Fruit fly (Drosophila melanogaster) whole organism, prepupa: ENCODE measurements around the gene CG14434.
A peak's percentile ranks its signal among the peaks of the same experiment; 100 is the strongest.

Source experiments
- Blimp-1 ChIP-seq: fragments of 200-800 bp; sonication (Bioruptor generic); optimal IDR thresholded peaks from 3 replicates; lab custom pipeline; 2017; ENCODE audit warnings: missing biosample characterization, missing genetic modification characterization, mild to moderate bottlenecking, moderate library complexity, missing genetic modification reagents
- CG10669 ChIP-seq: fragments of 200-800 bp; sonication (Bioruptor generic); optimal IDR thresholded peaks from 3 replicates; lab custom pipeline; 2018; ENCODE audit warnings: missing biosample characterization, mild to moderate bottlenecking, missing genetic modification characterization, moderate library complexity
- CG11902 ChIP-seq: fragments of 200-800 bp; sonication (Bioruptor generic); optimal IDR thresholded peaks from 3 replicates; lab custom pipeline; 2016; ENCODE audit warnings: missing biosample characterization, missing genetic modification characterization
- CG15336 ChIP-seq: fragments of 200-800 bp; sonication (Bioruptor generic); IDR thresholded peaks from 2 replicates; pipeline ENCODE4 v1.3.6; 2022; ENCODE audit warnings: missing biosample characterization, missing genetic modification characterization
- CG1621 ChIP-seq: fragments of 200-800 bp; sonication (Bioruptor generic); optimal IDR thresholded peaks from 3 replicates; lab custom pipeline; 2018; ENCODE audit warnings: missing biosample characterization, mild to moderate bottlenecking, missing genetic modification characterization
- CG16779 ChIP-seq: fragments of 200-800 bp; sonication (Bioruptor generic); optimal IDR thresholded peaks from 3 replicates; lab custom pipeline; 2017; ENCODE audit warnings: missing biosample characterization, mild to moderate bottlenecking, missing genetic modification characterization
- CG3032 ChIP-seq: fragments of 200-800 bp; optimal IDR thresholded peaks from 2 replicates; lab custom pipeline; 2019; ENCODE audit warnings: missing biosample characterization, mild to moderate bottlenecking, missing genetic modification characterization, moderate library complexity
- CG31627 ChIP-seq: fragments of 200-800 bp; sonication (Bioruptor generic); optimal IDR thresholded peaks from 3 replicates; lab custom pipeline; 2016; ENCODE audit warnings: missing biosample characterization, missing genetic modification characterization
- CG32006 ChIP-seq: fragments of 200-800 bp; sonication (Bioruptor generic); optimal IDR thresholded peaks from 3 replicates; lab custom pipeline; 2017; ENCODE audit warnings: missing biosample characterization, mild to moderate bottlenecking, missing genetic modification characterization
- CG34406 ChIP-seq: fragments of 200-800 bp; sonication (Bioruptor generic); optimal IDR thresholded peaks from 3 replicates; lab custom pipeline; 2016; ENCODE audit warnings: missing biosample characterization, missing genetic modification characterization
- CG4318 ChIP-seq: fragments of 200-800 bp; sonication (Bioruptor generic); optimal IDR thresholded peaks from 3 replicates; lab custom pipeline; 2017; ENCODE audit warnings: missing biosample characterization, mild to moderate bottlenecking, missing genetic modification characterization
- CG6276 ChIP-seq: fragments of 200-800 bp; sonication (Bioruptor generic); optimal IDR thresholded peaks from 2 replicates; lab custom pipeline; 2017; ENCODE audit warnings: missing biosample characterization, mild to moderate bottlenecking, missing genetic modification characterization
- CG6792 ChIP-seq: fragments of 200-800 bp; sonication (Bioruptor generic); optimal IDR thresholded peaks from 3 replicates; lab custom pipeline; 2016; ENCODE audit warnings: missing biosample characterization, missing genetic modification characterization
- CG6854 ChIP-seq: fragments of 200-800 bp; sonication (Bioruptor generic); optimal IDR thresholded peaks from 2 replicates; lab custom pipeline; 2017; ENCODE audit warnings: missing biosample characterization, mild to moderate bottlenecking, missing genetic modification characterization
- CG7368 ChIP-seq: fragments of 200-800 bp; sonication (Bioruptor generic); optimal IDR thresholded peaks from 3 replicates; lab custom pipeline; 2016; ENCODE audit warnings: missing biosample characterization, missing genetic modification characterization
- CG8119 ChIP-seq: fragments of 200-800 bp; sonication (Bioruptor generic); IDR thresholded peaks from 3 replicates; pipeline ENCODE4 v1.3.6; 2022; ENCODE audit warnings: missing biosample characterization, missing genetic modification characterization
- CG8319 ChIP-seq: fragments of 200-800 bp; sonication (Bioruptor generic); optimal IDR thresholded peaks from 3 replicates; lab custom pipeline; 2016; ENCODE audit warnings: missing biosample characterization, missing genetic modification characterization
- CG8632 ChIP-seq: fragments of 200-800 bp; sonication (Bioruptor generic); optimal IDR thresholded peaks from 3 replicates; lab custom pipeline; 2016; ENCODE audit warnings: missing biosample characterization, missing genetic modification characterization
- CG9139 ChIP-seq: fragments of 200-800 bp; sonication (Bioruptor generic); optimal IDR thresholded peaks from 3 replicates; lab custom pipeline; 2017; ENCODE audit warnings: missing biosample characterization, mild to moderate bottlenecking, missing genetic modification characterization
- Eip75B ChIP-seq: fragments of 200-800 bp; sonication (Bioruptor generic); optimal IDR thresholded peaks from 3 replicates; lab custom pipeline; 2016; ENCODE audit warnings: missing biosample characterization, missing genetic modification characterization
- Eip93F ChIP-seq: fragments of 200-800 bp; sonication (Bioruptor generic); optimal IDR thresholded peaks from 2 replicates; lab custom pipeline; 2016; ENCODE audit warnings: missing biosample characterization, mild to moderate bottlenecking, missing genetic modification characterization
- Ets21C ChIP-seq: fragments of 200-800 bp; sonication (Bioruptor generic); optimal IDR thresholded peaks from 3 replicates; lab custom pipeline; 2016; ENCODE audit warnings: missing biosample characterization, missing genetic modification characterization
- Hr38 ChIP-seq: sonication (Bioruptor generic); optimal IDR thresholded peaks from 2 replicates; lab custom pipeline; 2016; ENCODE audit warnings: missing biosample characterization, missing genetic modification characterization
- Lpt ChIP-seq: fragments of 200-800 bp; sonication (Bioruptor generic); optimal IDR thresholded peaks from 3 replicates; lab custom pipeline; 2016; ENCODE audit warnings: missing biosample characterization, missing genetic modification characterization
- Met ChIP-seq: fragments of 200-800 bp; sonication (Bioruptor generic); optimal IDR thresholded peaks from 3 replicates; lab custom pipeline; 2016; ENCODE audit warnings: missing biosample characterization, missing genetic modification characterization
- OdsH ChIP-seq: fragments of 200-800 bp; sonication (Bioruptor generic); optimal IDR thresholded peaks from 3 replicates; lab custom pipeline; 2016; ENCODE audit warnings: missing biosample characterization, missing genetic modification characterization
- Sox102F ChIP-seq: fragments of 200-800 bp; sonication (Bioruptor generic); optimal IDR thresholded peaks from 2 replicates; lab custom pipeline; 2016; ENCODE audit warnings: missing biosample characterization, mild to moderate bottlenecking, missing genetic modification characterization
- Sox14 ChIP-seq: fragments of 200-800 bp; sonication (Bioruptor generic); optimal IDR thresholded peaks from 3 replicates; lab custom pipeline; 2016; ENCODE audit warnings: missing biosample characterization, missing genetic modification characterization
- Sox15 ChIP-seq: fragments of 200-800 bp; sonication (Bioruptor generic); optimal IDR thresholded peaks from 3 replicates; lab custom pipeline; 2016; ENCODE audit warnings: missing biosample characterization, missing genetic modification characterization
- achi ChIP-seq: fragments of 200-800 bp; sonication (Bioruptor generic); optimal IDR thresholded peaks from 3 replicates; lab custom pipeline; 2016; ENCODE audit warnings: missing biosample characterization, missing genetic modification characterization
- cyc ChIP-seq: fragments of 200-800 bp; sonication (Bioruptor generic); optimal IDR thresholded peaks from 3 replicates; lab custom pipeline; 2016; ENCODE audit warnings: missing biosample characterization, missing genetic modification characterization
- dac ChIP-seq: fragments of 200-800 bp; sonication (Bioruptor generic); optimal IDR thresholded peaks from 2 replicates; lab custom pipeline; 2017; ENCODE audit warnings: missing biosample characterization, mild to moderate bottlenecking, missing genetic modification characterization
- eg ChIP-seq: fragments of 200-800 bp; sonication (Bioruptor generic); IDR thresholded peaks from 3 replicates; pipeline ENCODE4 v1.3.6; 2022; ENCODE audit warnings: missing biosample characterization, missing genetic modification characterization
- fd85E ChIP-seq: fragments of 200-800 bp; sonication (Bioruptor generic); optimal IDR thresholded peaks from 3 replicates; lab custom pipeline; 2016; ENCODE audit warnings: missing biosample characterization, missing genetic modification characterization
- fkh ChIP-seq: fragments of 200-800 bp; sonication (Bioruptor generic); optimal IDR thresholded peaks from 3 replicates; lab custom pipeline; 2017; ENCODE audit warnings: missing biosample characterization, mild to moderate bottlenecking, missing genetic modification characterization, moderate library complexity
- lz ChIP-seq: fragments of 200-800 bp; sonication (Bioruptor generic); optimal IDR thresholded peaks from 3 replicates; lab custom pipeline; 2016; ENCODE audit warnings: missing biosample characterization, missing genetic modification characterization
- pdm3 ChIP-seq: fragments of 200-800 bp; sonication (Bioruptor generic); optimal IDR thresholded peaks from 3 replicates; lab custom pipeline; 2016; ENCODE audit warnings: missing biosample characterization, missing genetic modification characterization
- salr ChIP-seq, 2 experiments: fragments of 200-800 bp; sonication (Bioruptor generic); optimal IDR thresholded peaks; 3 replicates each; lab custom pipeline; 2016 to 2018; ENCODE audit warnings: missing biosample characterization in 2 of 2, missing genetic modification characterization in 2 of 2, mild to moderate bottlenecking in 1 of 2
- ss ChIP-seq, 2 experiments: fragments of 200-800 bp; sonication (Bioruptor generic); optimal IDR thresholded peaks; 2 replicates in 1 of 2; 3 replicates in 1 of 2; lab custom pipeline; 2017 to 2018; ENCODE audit warnings: mild to moderate bottlenecking in 2 of 2, missing biosample characterization in 2 of 2, missing genetic modification characterization in 2 of 2, moderate library complexity in 1 of 2
- topi ChIP-seq: fragments of 200-800 bp; sonication (Bioruptor generic); optimal IDR thresholded peaks from 3 replicates; lab custom pipeline; 2016; ENCODE audit warnings: missing biosample characterization, missing genetic modification characterization
- vri ChIP-seq: fragments of 200-800 bp; sonication (Bioruptor generic); optimal IDR thresholded peaks from 3 replicates; lab custom pipeline; 2016; ENCODE audit warnings: missing biosample characterization, mild to moderate bottlenecking, missing genetic modification characterization

CG14434 gene

dm6 chrX:6820703-6821102, 46.3 kb downstream of the CG14434 start, which contains the start of the genes Nf-YC and xit:
Gene Nf-YC, minus strand, starts transcription at chrX:6820919.
Gene xit, plus strand, starts transcription at chrX:6821016.
- TF ChIP-seq lz (no peak), dac (GFP tag; lab: Kevin White, UChicago) (no peak), vri (no peak), fkh (GFP tag; lab: Kevin White, UChicago) (no peak), cyc (GFP tag; lab: Kevin White, UChicago) (no peak), CG8319 (GFP tag; lab: Kevin White, UChicago) (no peak), Eip75B (GFP tag; lab: Kevin White, UChicago) (no peak), topi (GFP tag; lab: Kevin White, UChicago) (no peak), CG16779 (tag; lab: Kevin White, UChicago) (no peak), fd85E (GFP tag; lab: Kevin White, UChicago) (no peak), pdm3 (GFP tag; lab: Kevin White, UChicago) (no peak), CG4318 (GFP tag; lab: Kevin White, UChicago) (no peak), CG8632 (GFP tag; lab: Kevin White, UChicago) (no peak), CG9139 (GFP tag; lab: Kevin White, UChicago) (no peak), CG7368 (GFP tag; lab: Kevin White, UChicago) (no peak), achi (GFP tag; lab: Kevin White, UChicago) (no peak), CG6276 (GFP tag; lab: Kevin White, UChicago) (no peak), CG6854 (GFP tag; lab: Kevin White, UChicago) (no peak), CG11902 (GFP tag; lab: Kevin White, UChicago) (no peak)

dm6 chrX:6813678-6814077, 53.3 kb downstream of the CG14434 start, which contains the start of gene iav:
Gene iav, plus strand, starts transcription at chrX:6813978.
- no peak for TF ChIP-seq CG1621 (tag; lab: Kevin White, UChicago)
- TF ChIP-seq CG32006 (GFP tag; lab: Kevin White, UChicago) = no peak
- TF ChIP-seq CG10669 = no peak
- TF ChIP-seq achi (GFP tag; lab: Kevin White, UChicago) = no peak
- TF ChIP-seq Blimp-1 (GFP tag; lab: Kevin White, UChicago) = no peak
- no peak for TF ChIP-seq OdsH (GFP tag; lab: Kevin White, UChicago)
- no peak for TF ChIP-seq Sox14
- no peak for TF ChIP-seq CG4318 (GFP tag; lab: Kevin White, UChicago)
- TF ChIP-seq Sox15 (GFP tag; lab: Kevin White, UChicago) = no peak
- no peak for TF ChIP-seq salr (GFP tag; optimal IDR thresholded peaks at IDR 0.05; lab: Kevin White, UChicago)
- TF ChIP-seq fkh (GFP tag; lab: Kevin White, UChicago) = no peak
- TF ChIP-seq CG34406 (GFP tag; lab: Kevin White, UChicago) = no peak
- TF ChIP-seq CG15336 (GFP tag; lab: Robert Waterston, UW) = no peak
- TF ChIP-seq CG11902 (GFP tag; lab: Kevin White, UChicago) = no peak
- TF ChIP-seq Sox102F = no peak

- TF ChIP-seq Eip93F (peak; percentile 17), CG6854 (GFP tag; lab: Kevin White, UChicago) (no peak), CG8319 (GFP tag; lab: Kevin White, UChicago) (no peak), vri (peak; percentile 74)
- TF ChIP-seq, all 60 proteins: peak for 2
These were observed 61.6 kb downstream of the CG14434 start for dm6 chrX:6805404-6805803.

dm6 chrX:6804485-6805295, 62.3 kb downstream of the CG14434 start:
- TF ChIP-seq CG7368 (GFP tag; lab: Kevin White, UChicago) (peak; percentile 78), CG8119 (GFP tag; lab: Robert Waterston, UW) (peak; percentile 98), Eip75B (GFP tag; lab: Kevin White, UChicago) (peak; percentile 88), CG3032 (tag; lab: Kevin White, UChicago) (peak; percentile 65), vri (peak; percentile 93), Hr38 (GFP tag; lab: Kevin White, UChicago) (peak; percentile 78), Sox15 (GFP tag; lab: Kevin White, UChicago) (peak; percentile 87), topi (GFP tag; lab: Kevin White, UChicago) (peak; percentile 93), CG6792 (GFP tag; lab: Kevin White, UChicago) (peak; percentile 92), CG4318 (GFP tag; lab: Kevin White, UChicago) (peak; percentile 88), CG10669 (peak; percentile 80), CG32006 (GFP tag; lab: Kevin White, UChicago) (peak; percentile 95), CG31627 (GFP tag; lab: Kevin White, UChicago) (peak; percentile 96), ss (GFP tag; optimal IDR thresholded peaks at IDR 0.05; lab: Kevin White, UChicago) (peak; percentile 67 to 75), Sox102F (peak; percentile 95), CG6276 (GFP tag; lab: Kevin White, UChicago) (peak; percentile 92), Blimp-1 (GFP tag; lab: Kevin White, UChicago) (peak; percentile 71), Ets21C (peak; percentile 93), eg (GFP tag; lab: Robert Waterston, UW) (peak; percentile 98), CG15336 (GFP tag; lab: Robert Waterston, UW) (peak; percentile 97), Lpt (GFP tag; lab: Kevin White, UChicago) (peak; percentile 90), Met (GFP tag; lab: Kevin White, UChicago) (peak; percentile 95), CG9139 (GFP tag; lab: Kevin White, UChicago) (no peak), CG1621 (tag; lab: Kevin White, UChicago) (peak; percentile 75)
